Fruit fly (Drosophila melanogaster): Measurements from ENCODE around the gene ZnT63C.

The ZnT63C gene

dm6 chr3L:3283264-3283663 is 20.2 kb upstream of the ZnT63C start (continued):
- TF ChIP-seq Eip78C (GFP tag) (peak; percentile 43), salr (GFP tag; optimal IDR thresholded peaks at IDR 0.05) (peak in 1 of 2 experiments; percentile 16), CG6792 (GFP tag; optimal IDR thresholded peaks at IDR 0.05) (no peak), Gug (GFP tag; IDR thresholded peaks at IDR 0.05) (no peak), CG10631 (GFP tag; optimal IDR thresholded peaks at IDR 0.05) (no peak), Sox14 (GFP tag; optimal IDR thresholded peaks at IDR 0.05) (no peak), spab (GFP tag; optimal IDR thresholded peaks at IDR 0.05) (no peak), Sox15 (GFP tag; optimal IDR thresholded peaks at IDR 0.05) (no peak), CG10669 (GFP tag; optimal IDR thresholded peaks at IDR 0.05) (no peak), CG8632 (GFP tag; optimal IDR thresholded peaks at IDR 0.05) (no peak), Ets21C (GFP tag; optimal IDR thresholded peaks at IDR 0.05) (no peak), CG3919 (GFP tag; optimal IDR thresholded peaks at IDR 0.05) (no peak), OdsH (GFP tag; optimal IDR thresholded peaks at IDR 0.05) (peak; percentile 23), Smox (GFP tag; optimal IDR thresholded peaks at IDR 0.05) (no peak), CG7368 (GFP tag; optimal IDR thresholded peaks at IDR 0.05) (no peak), CG6808 (GFP tag; optimal IDR thresholded peaks at IDR 0.05) (no peak), fd85E (GFP tag; optimal IDR thresholded peaks at IDR 0.05) (no peak), CG3032 (tag; optimal IDR thresholded peaks at IDR 0.05) (no peak), svp (GFP tag) (no peak), Hr4 (GFP tag; optimal IDR thresholded peaks at IDR 0.05) (peak; percentile 71), Hr38 (GFP tag; optimal IDR thresholded peaks at IDR 0.05) (no peak), Lpt (GFP tag; optimal IDR thresholded peaks at IDR 0.05) (no peak)

dm6 chr3L:3284900-3285299 is 18.6 kb upstream of the ZnT63C start:
- no peak for TF ChIP-seq Smox (GFP tag; optimal IDR thresholded peaks at IDR 0.05)
- peak; percentile 26 for TF ChIP-seq svp (GFP tag)
- TF ChIP-seq CG3919 (GFP tag; optimal IDR thresholded peaks at IDR 0.05) = peak; percentile 10
- TF ChIP-seq vri (GFP tag; optimal IDR thresholded peaks at IDR 0.05) = no peak
- TF ChIP-seq CG11902 (GFP tag; optimal IDR thresholded peaks at IDR 0.05) = no peak
- no peak for TF ChIP-seq fd85E (GFP tag; optimal IDR thresholded peaks at IDR 0.05)
- TF ChIP-seq CG8632 (GFP tag; optimal IDR thresholded peaks at IDR 0.05) = no peak
- no peak for TF ChIP-seq fd59A (GFP tag; optimal IDR thresholded peaks at IDR 0.05)
- TF ChIP-seq CG6276 (GFP tag; optimal IDR thresholded peaks at IDR 0.05) = peak; percentile 8
- no peak for TF ChIP-seq cyc (GFP tag; optimal IDR thresholded peaks at IDR 0.05)
- TF ChIP-seq CG8119 (GFP tag; IDR thresholded peaks at IDR 0.05) = peak; percentile 52; the same call in 2 of the 3 replicates
- TF ChIP-seq Hr38 (GFP tag; optimal IDR thresholded peaks at IDR 0.05) = no peak
- TF ChIP-seq Eip75B (GFP tag; optimal IDR thresholded peaks at IDR 0.05) = no peak
- peak; percentile 69 for TF ChIP-seq Eip78C (GFP tag)
- TF ChIP-seq pdm3 (GFP tag; optimal IDR thresholded peaks at IDR 0.05) = no peak
- TF ChIP-seq Hr4 (GFP tag; optimal IDR thresholded peaks at IDR 0.05) = peak; percentile 22
- no peak for TF ChIP-seq CG7368 (GFP tag; optimal IDR thresholded peaks at IDR 0.05)
- no peak for TF ChIP-seq CG11294 (GFP tag; IDR thresholded peaks at IDR 0.05)
- TF ChIP-seq CG10669 (GFP tag; optimal IDR thresholded peaks at IDR 0.05) = no peak
- TF ChIP-seq OdsH (GFP tag; optimal IDR thresholded peaks at IDR 0.05) = no peak
- TF ChIP-seq CG15336 (GFP tag; IDR thresholded peaks at IDR 0.05) = peak; percentile 41; the same call in 1 of the 2 replicates
- no peak for TF ChIP-seq Blimp-1 (GFP tag; optimal IDR thresholded peaks at IDR 0.05)
- TF ChIP-seq dac (GFP tag; optimal IDR thresholded peaks at IDR 0.05) = no peak
- TF ChIP-seq Ets96B (tag; optimal IDR thresholded peaks at IDR 0.05) = no peak
- peak; percentile 52 for TF ChIP-seq CG32006 (GFP tag; optimal IDR thresholded peaks at IDR 0.05)
- no peak for TF ChIP-seq CG11762 (GFP tag; optimal IDR thresholded peaks at IDR 0.05; ENCODE audit: insufficient read depth)
- no peak for TF ChIP-seq ss (GFP tag; optimal IDR thresholded peaks at IDR 0.05)
- 0 out of 3 replicates have a peak, but pooled peaks have one; percentile 26 for TF ChIP-seq eg (GFP tag; IDR thresholded peaks at IDR 0.05)
- no peak for TF ChIP-seq CG4318 (GFP tag; optimal IDR thresholded peaks at IDR 0.05)
- TF ChIP-seq esn (GFP tag; optimal IDR thresholded peaks at IDR 0.05) = no peak
- TF ChIP-seq Hr39 (GFP tag; optimal IDR thresholded peaks at IDR 0.05) = no peak
- no peak for TF ChIP-seq Sox15 (GFP tag; optimal IDR thresholded peaks at IDR 0.05)
- no peak for TF ChIP-seq CG31627 (GFP tag; optimal IDR thresholded peaks at IDR 0.05)
- no peak for TF ChIP-seq CG34406 (GFP tag; optimal IDR thresholded peaks at IDR 0.05)
- TF ChIP-seq CG8319 (GFP tag; optimal IDR thresholded peaks at IDR 0.05) = no peak
- no peak for TF ChIP-seq CG3032 (tag; optimal IDR thresholded peaks at IDR 0.05)
- TF ChIP-seq lz (GFP tag; optimal IDR thresholded peaks at IDR 0.05) = no peak

Data from whole organism, prepupa.